Worm (Caenorhabditis elegans) whole organism, L4/young adult: ENCODE results near the gene mrpl-44.

Experiments
- W03F9.2 ChIP-seq: fragments of 150-350 bp; optimal IDR thresholded peaks from 2 replicates; lab custom pipeline; 2014; ENCODE audit warnings: missing biosample characterization, missing genetic modification characterization
- dao-5 ChIP-seq: sonication (generic microtip); optimal IDR thresholded peaks from 2 replicates; lab custom pipeline; 2016; ENCODE audit warnings: missing genotype, missing genetic modification characterization, moderate library complexity, missing compliant biosample characterization
- him-1 ChIP-seq: sonication (generic microtip); optimal IDR thresholded peaks from 2 replicates; lab custom pipeline; 2016; ENCODE audit warnings: missing genotype, missing genetic modification reagents, missing genetic modification characterization, missing compliant biosample characterization

DNA sequence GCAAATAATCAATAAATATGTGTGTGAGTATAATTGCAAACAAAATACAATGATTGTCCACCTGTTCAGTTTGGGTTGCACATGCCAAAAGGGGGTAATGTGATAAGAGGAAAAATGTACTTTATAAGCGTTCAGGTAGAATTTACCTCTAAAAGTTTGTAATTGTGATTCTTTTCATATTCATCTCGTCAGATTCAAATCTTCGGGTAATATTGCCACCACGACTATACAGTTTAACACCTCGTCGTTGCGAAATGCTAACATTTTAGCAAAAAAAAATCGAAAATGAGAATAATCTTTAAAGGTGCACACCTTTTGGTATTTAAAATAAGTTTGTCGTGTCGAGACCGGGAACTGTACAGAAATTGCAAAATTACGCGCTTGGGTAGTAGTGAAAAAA is 46.0 kb downstream of the mrpl-44 start, which contains the start of gene nac-2:
- TF ChIP-seq dao-5 (tag; lab: Kevin White, UChicago) (no peak), him-1 (tag; lab: Kevin White, UChicago) (no peak), W03F9.2 (tag; lab: Kevin White, UChicago) (no peak)
